Fruit fly (Drosophila melanogaster) whole organism, embryonic: ENCODE data around the gene CG14440.
A peak's percentile ranks its signal among the peaks of the same experiment; 100 is the strongest.

ENCODE experiments used
- Antp ChIP-seq: fragments of 200-800 bp; sonication (Bioruptor generic); optimal IDR thresholded peaks from 3 replicates; lab custom pipeline; 2016; ENCODE audit warnings: missing biosample characterization, missing genetic modification characterization
- CG10654 ChIP-seq: fragments of 200-800 bp; sonication (Bioruptor generic); optimal IDR thresholded peaks from 2 replicates; lab custom pipeline; 2016; ENCODE audit warnings: missing biosample characterization, missing genetic modification characterization
- CG11696 ChIP-seq: fragments of 200-800 bp; sonication (Bioruptor generic); IDR thresholded peaks from 2 replicates; pipeline ENCODE4 v1.3.6; 2022; ENCODE audit warnings: missing biosample characterization, missing genetic modification characterization
- CG12299 ChIP-seq: fragments of 200-800 bp; sonication (Bioruptor generic); optimal IDR thresholded peaks from 2 replicates; lab custom pipeline; 2018; ENCODE audit warnings: missing biosample characterization, mild to moderate bottlenecking, missing genetic modification characterization
- CG12659 ChIP-seq: fragments of 200-800 bp; sonication (Bioruptor generic); optimal IDR thresholded peaks from 3 replicates; lab custom pipeline; 2017; ENCODE audit warnings: mild to moderate bottlenecking, missing biosample characterization, missing genetic modification reagents, missing genetic modification characterization
- CG13123 ChIP-seq: fragments of 200-800 bp; sonication (Bioruptor generic); optimal IDR thresholded peaks from 2 replicates; lab custom pipeline; 2016; ENCODE audit warnings: missing biosample characterization, missing genetic modification characterization
- CG13287 ChIP-seq: fragments of 200-800 bp; sonication (Bioruptor generic); IDR thresholded peaks from 2 replicates; pipeline ENCODE4 v1.3.6; 2022; ENCODE audit warnings: missing biosample characterization, missing genetic modification characterization; ENCODE audit not compliant: partially characterized antibody
- CG13894 ChIP-seq: fragments of 200-800 bp; sonication (Bioruptor generic); optimal IDR thresholded peaks from 3 replicates; lab custom pipeline; 2018; ENCODE audit warnings: missing biosample characterization, mild to moderate bottlenecking, missing genetic modification characterization, moderate library complexity
- CG14441 ChIP-seq: fragments of 200-800 bp; sonication (Bioruptor generic); IDR thresholded peaks from 2 replicates; pipeline ENCODE4 v1.3.6; 2022; ENCODE audit warnings: missing biosample characterization, missing genetic modification characterization
- CG1603 ChIP-seq: fragments of 200-800 bp; sonication (Bioruptor generic); optimal IDR thresholded peaks from 2 replicates; lab custom pipeline; 2019; ENCODE audit warnings: missing biosample characterization, mild to moderate bottlenecking, missing genetic modification characterization, moderate library complexity
- CG17385 ChIP-seq: fragments of 200-800 bp; sonication (Bioruptor generic); optimal IDR thresholded peaks from 3 replicates; lab custom pipeline; 2018; ENCODE audit warnings: missing biosample characterization, mild to moderate bottlenecking, missing genetic modification characterization
- CG2202 ChIP-seq: fragments of 200-800 bp; sonication (Bioruptor generic); optimal IDR thresholded peaks from 2 replicates; lab custom pipeline; 2018; ENCODE audit warnings: missing biosample characterization, mild to moderate bottlenecking, missing genetic modification characterization
- CG30431 ChIP-seq: fragments of 200-800 bp; sonication (Bioruptor generic); optimal IDR thresholded peaks from 2 replicates; lab custom pipeline; 2017; ENCODE audit warnings: missing biosample characterization, missing genetic modification characterization
- CG32532 ChIP-seq: fragments of 200-800 bp; sonication (Bioruptor generic); IDR thresholded peaks from 2 replicates; pipeline ENCODE4 v1.3.6; 2022; ENCODE audit warnings: missing biosample characterization, missing genetic modification characterization
- CG34422 ChIP-seq: fragments of 200-800 bp; sonication (Bioruptor generic); IDR thresholded peaks from 3 replicates; pipeline ENCODE4 v1.3.6; 2022; ENCODE audit warnings: missing biosample characterization, missing genetic modification characterization
- CG3838 ChIP-seq: fragments of 200-800 bp; sonication (Bioruptor generic); optimal IDR thresholded peaks from 3 replicates; lab custom pipeline; 2016; ENCODE audit warnings: missing biosample characterization, missing genetic modification characterization
- CG4282 ChIP-seq: fragments of 200-800 bp; sonication (Bioruptor generic); optimal IDR thresholded peaks from 2 replicates; lab custom pipeline; 2016; ENCODE audit warnings: missing biosample characterization, missing genetic modification characterization
- CG6854 ChIP-seq: fragments of 200-800 bp; sonication (Bioruptor generic); optimal IDR thresholded peaks from 3 replicates; lab custom pipeline; 2017; ENCODE audit warnings: missing biosample characterization, mild to moderate bottlenecking, missing genetic modification characterization
- CTCF ChIP-seq: fragments of 200-800 bp; sonication (Bioruptor generic); optimal IDR thresholded peaks from 2 replicates; lab custom pipeline; 2017; ENCODE audit warnings: missing biosample characterization, mild to moderate bottlenecking, missing genetic modification characterization, moderate library complexity
- E2f1 ChIP-seq: fragments of 200-800 bp; sonication (Bioruptor generic); IDR thresholded peaks from 2 replicates; pipeline ENCODE4 v1.3.6; 2022; ENCODE audit warnings: missing biosample characterization, missing genetic modification characterization
- Fer2 ChIP-seq: fragments of 200-800 bp; sonication (Bioruptor generic); optimal IDR thresholded peaks from 2 replicates; lab custom pipeline; 2018; ENCODE audit warnings: missing biosample characterization, mild to moderate bottlenecking, missing genetic modification characterization, moderate library complexity
- MTF-1 ChIP-seq: fragments of 200-800 bp; sonication (Bioruptor generic); optimal IDR thresholded peaks from 2 replicates; lab custom pipeline; 2018; ENCODE audit warnings: missing biosample characterization, mild to moderate bottlenecking, missing genetic modification characterization, borderline replicate concordance
- Poxn ChIP-seq: fragments of 200-800 bp; sonication (Bioruptor generic); IDR thresholded peaks from 2 replicates; pipeline ENCODE4 v1.3.6; 2022; ENCODE audit warnings: missing biosample characterization, missing genetic modification characterization
- Sox100B ChIP-seq: fragments of 200-800 bp; sonication (Bioruptor generic); optimal IDR thresholded peaks from 3 replicates; lab custom pipeline; 2018; ENCODE audit warnings: missing biosample characterization, mild to moderate bottlenecking, missing genetic modification characterization
- al ChIP-seq: fragments of 200-800 bp; sonication (Bioruptor generic); IDR thresholded peaks from 2 replicates; pipeline ENCODE4 v1.3.6; 2022; ENCODE audit warnings: missing biosample characterization, missing genetic modification characterization
- ase ChIP-seq: fragments of 200-800 bp; sonication (Bioruptor generic); IDR thresholded peaks from 3 replicates; pipeline ENCODE4 v1.3.6; 2022; ENCODE audit warnings: missing biosample characterization, missing genetic modification characterization
- ash1 ChIP-seq: fragments of 200-800 bp; sonication (Bioruptor generic); optimal IDR thresholded peaks from 2 replicates; lab custom pipeline; 2018; ENCODE audit warnings: missing biosample characterization, mild to moderate bottlenecking, missing genetic modification characterization
- bigmax ChIP-seq: fragments of 200-800 bp; sonication (Bioruptor generic); optimal IDR thresholded peaks from 2 replicates; lab custom pipeline; 2018; ENCODE audit warnings: missing biosample characterization, mild to moderate bottlenecking, missing genetic modification characterization
- btn ChIP-seq: fragments of 200-800 bp; sonication (Bioruptor generic); optimal IDR thresholded peaks from 2 replicates; lab custom pipeline; 2016; ENCODE audit warnings: missing biosample characterization, missing genetic modification characterization
- cad ChIP-seq: fragments of >200 bp; optimal IDR thresholded peaks from 2 replicates; lab custom pipeline; 2017; ENCODE audit warnings: missing biosample characterization, missing genetic modification characterization
- crp ChIP-seq, 2 experiments: fragments of 200-800 bp; sonication (Bioruptor generic); optimal IDR thresholded peaks; 2 replicates in 1 of 2; 3 replicates in 1 of 2; lab custom pipeline; 2017; ENCODE audit warnings: missing biosample characterization in 2 of 2, missing genetic modification characterization in 2 of 2, mild to moderate bottlenecking in 1 of 2, moderate library complexity in 1 of 2
- fu2 ChIP-seq: fragments of 200-800 bp; sonication (Bioruptor generic); optimal IDR thresholded peaks from 2 replicates; lab custom pipeline; 2016; ENCODE audit warnings: missing biosample characterization, missing genetic modification characterization
- gce ChIP-seq: fragments of 200-800 bp; sonication (Bioruptor generic); IDR thresholded peaks from 3 replicates; pipeline ENCODE4 v1.3.6; 2022; ENCODE audit warnings: missing biosample characterization, missing genetic modification characterization
- gcm2 ChIP-seq: fragments of 200-800 bp; sonication (Bioruptor generic); optimal IDR thresholded peaks from 2 replicates; lab custom pipeline; 2016; ENCODE audit warnings: missing biosample characterization, missing genetic modification characterization
- hkb ChIP-seq, 2 experiments: fragments of 200-800 bp in 1 of 2; fragments of >200 bp in 1 of 2; sonication (Bioruptor generic) in 1 of 2; IDR thresholded peaks in 1 of 2; optimal IDR thresholded peaks in 1 of 2; 2 replicates each; pipeline versions ENCODE4 v1.3.6 to Lab custom; 2017 to 2022; ENCODE audit warnings: missing biosample characterization in 1 of 2, missing genetic modification characterization in 1 of 2
- lbe ChIP-seq: fragments of 200-800 bp; sonication (Bioruptor generic); optimal IDR thresholded peaks from 2 replicates; lab custom pipeline; 2016; ENCODE audit warnings: missing biosample characterization, mild to moderate bottlenecking, missing genetic modification characterization
- lmd ChIP-seq: fragments of 200-800 bp; sonication (Bioruptor generic); IDR thresholded peaks from 2 replicates; pipeline ENCODE4 v1.3.6; 2022; ENCODE audit warnings: missing biosample characterization, missing genetic modification characterization
- mld ChIP-seq: fragments of 200-800 bp; sonication (Bioruptor generic); IDR thresholded peaks from 3 replicates; pipeline ENCODE4 v1.3.6; 2022; ENCODE audit warnings: missing biosample characterization, missing genetic modification characterization; ENCODE audit not compliant: partially characterized antibody
- onecut ChIP-seq: fragments of 200-800 bp; sonication (Bioruptor generic); IDR thresholded peaks from 2 replicates; pipeline ENCODE4 v1.3.6; 2022; ENCODE audit warnings: missing biosample characterization, missing genetic modification characterization
- otp ChIP-seq: fragments of 200-800 bp; sonication (Bioruptor generic); IDR thresholded peaks from 3 replicates; pipeline ENCODE4, ENCODE4 v1.3.6; 2022; ENCODE audit warnings: missing biosample characterization, missing genetic modification characterization
- pb ChIP-seq: fragments of 200-800 bp; sonication (Bioruptor generic); optimal IDR thresholded peaks from 3 replicates; lab custom pipeline; 2016; ENCODE audit warnings: missing biosample characterization, missing genetic modification characterization
- pfk ChIP-seq: fragments of 200-800 bp; sonication (Bioruptor generic); optimal IDR thresholded peaks from 2 replicates; lab custom pipeline; 2018; ENCODE audit warnings: missing biosample characterization, mild to moderate bottlenecking, missing genetic modification characterization, moderate library complexity
- seq ChIP-seq: fragments of 200-800 bp; sonication (Bioruptor generic); IDR thresholded peaks from 2 replicates; pipeline ENCODE4 v1.3.6; 2022; ENCODE audit warnings: missing biosample characterization, missing genetic modification characterization
- shn ChIP-seq: fragments of 200-800 bp; sonication (Bioruptor generic); optimal IDR thresholded peaks from 3 replicates; lab custom pipeline; 2016; ENCODE audit warnings: missing biosample characterization, missing genetic modification characterization
- sr ChIP-seq: fragments of 200-800 bp; sonication (Bioruptor generic); IDR thresholded peaks from 3 replicates; pipeline ENCODE4 v1.3.6; 2022; ENCODE audit warnings: missing biosample characterization, missing genetic modification characterization
- tx ChIP-seq: fragments of 200-800 bp; sonication (Bioruptor generic); optimal IDR thresholded peaks from 2 replicates; lab custom pipeline; 2016; ENCODE audit warnings: missing biosample characterization, missing genetic modification characterization
- usp ChIP-seq: fragments of >200 bp; optimal IDR thresholded peaks from 2 replicates; lab custom pipeline; 2017; ENCODE audit warnings: missing biosample characterization, missing genetic modification characterization
- z ChIP-seq: fragments of 200-800 bp; sonication (Bioruptor generic); IDR thresholded peaks from 3 replicates; pipeline ENCODE4 v1.3.6; 2022; ENCODE audit warnings: missing biosample characterization, missing genetic modification characterization

CG14440 gene

DNA sequence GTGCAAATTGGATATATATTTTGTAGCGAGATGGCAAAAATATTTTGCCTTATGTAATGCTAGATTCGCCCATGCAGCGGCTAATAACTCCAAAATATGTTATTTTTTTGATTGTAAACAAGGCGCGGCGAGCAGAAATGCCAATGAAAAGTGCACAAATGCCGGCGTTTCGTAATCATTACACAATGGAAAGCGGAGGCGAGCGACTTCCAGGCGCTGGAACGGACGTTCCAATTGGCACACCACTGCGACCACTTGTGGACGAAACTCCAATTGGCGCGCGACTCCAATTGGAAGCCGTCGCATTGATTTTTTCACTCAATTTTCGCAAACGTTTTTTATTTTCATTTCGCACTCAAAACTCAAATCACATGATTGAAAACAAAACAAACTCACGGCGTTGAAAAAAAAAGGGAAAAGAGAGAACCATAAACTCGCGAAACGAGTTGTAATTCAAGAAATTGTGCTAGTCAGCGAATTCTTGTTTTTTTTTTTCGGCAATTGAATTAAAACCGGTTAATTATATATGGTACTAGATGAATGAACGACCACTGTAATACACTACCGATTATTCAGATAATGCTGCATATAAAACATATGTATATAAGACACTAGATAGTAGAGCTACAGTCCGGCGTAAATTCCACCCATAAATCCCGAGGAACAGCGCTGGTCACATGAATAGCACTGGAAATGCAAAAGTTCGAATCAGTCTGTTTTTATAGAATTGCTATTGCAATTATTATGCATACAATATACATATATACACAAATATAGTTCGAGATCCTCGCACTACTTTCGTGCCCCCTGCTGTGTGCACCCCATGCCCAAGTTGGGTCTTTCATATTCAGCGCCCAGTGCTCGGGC is 19.5 kb downstream of the CG14440 start, which contains the start of gene ND-ASHI (continued):
- peak; percentile 93 for TF ChIP-seq gce
- peak; percentile 89 for TF ChIP-seq MTF-1 (GFP tag; lab: Kevin White, UChicago)
- peak; percentile 77 for TF ChIP-seq shn
- TF ChIP-seq CG11696 (GFP tag; lab: Robert Waterston, UW): peak; percentile 98
- peak; percentile 93 for TF ChIP-seq lbe (GFP tag; lab: Kevin White, UChicago)
- TF ChIP-seq CG1603: peak; percentile 96
- TF ChIP-seq CG13894 (tag; lab: Kevin White, UChicago): peak; percentile 98
- peak; percentile 90 for TF ChIP-seq CG30431
- TF ChIP-seq CG6854 (GFP tag; lab: Kevin White, UChicago): peak; percentile 94
- peak; percentile 97 for TF ChIP-seq CG34422
- TF ChIP-seq sr (GFP tag; lab: Robert Waterston, UW): peak; percentile 90
- peak; percentile 87 for TF ChIP-seq CG10654 (GFP tag; lab: Kevin White, UChicago)
- TF ChIP-seq tx (GFP tag; lab: Kevin White, UChicago): peak; percentile 84
- peak; percentile 74 for TF ChIP-seq CG2202 (tag; lab: Kevin White, UChicago)
- TF ChIP-seq gcm2 (GFP tag; lab: Kevin White, UChicago): peak; percentile 93
- peak; percentile 86 for TF ChIP-seq fu2 (GFP tag; lab: Kevin White, UChicago)
- TF ChIP-seq CG12299 (tag; lab: Kevin White, UChicago): peak; percentile 91
- peak; percentile 91 for TF ChIP-seq ase
- no peak for TF ChIP-seq cad (GFP tag; lab: Kevin White, UChicago)
- TF ChIP-seq seq: peak; percentile 95
- no peak for TF ChIP-seq usp (GFP tag; lab: Kevin White, UChicago)
- TF ChIP-seq ash1 (GFP tag; lab: Kevin White, UChicago): peak; percentile 91
- peak; percentile 89 for TF ChIP-seq Fer2 (tag; lab: Kevin White, UChicago)

- TF ChIP-seq otp (GFP tag; lab: Robert Waterston, UW): no peak
- no peak for TF ChIP-seq onecut
- TF ChIP-seq lmd (GFP tag; lab: Robert Waterston, UW): no peak
- peak; percentile 40 for TF ChIP-seq CG13894 (tag; lab: Kevin White, UChicago)
- TF ChIP-seq CG4282: no peak
- no peak for TF ChIP-seq CG3838 (GFP tag; lab: Kevin White, UChicago)
- TF ChIP-seq bigmax (GFP tag; lab: Kevin White, UChicago): no peak
- no peak for TF ChIP-seq al
- TF ChIP-seq CTCF (GFP tag; lab: Kevin White, UChicago): no peak
- TF ChIP-seq Poxn (GFP tag; lab: Robert Waterston, UW): no peak
- no peak for TF ChIP-seq ase
- peak; percentile 69 for TF ChIP-seq hkb (optimal IDR thresholded peaks at IDR 0.05; lab: Kevin White, UChicago)
- no peak for TF ChIP-seq hkb (GFP tag; IDR thresholded peaks at IDR 0.05; lab: Robert Waterston, UW)
- no peak for TF ChIP-seq CG13123 (GFP tag; lab: Kevin White, UChicago)
- no peak for TF ChIP-seq pb (GFP tag; lab: Kevin White, UChicago)
- TF ChIP-seq CG32532: no peak
- TF ChIP-seq pfk (GFP tag; lab: Kevin White, UChicago): no peak
- TF ChIP-seq CG14441 (GFP tag; lab: Robert Waterston, UW): no peak
- no peak for TF ChIP-seq Sox100B (GFP tag; lab: Kevin White, UChicago)
- no peak for TF ChIP-seq z
- TF ChIP-seq btn: no peak
- no peak; the same call in 2 of the 3 replicates for TF ChIP-seq mld
- peak; percentile 94 for TF ChIP-seq CG13287 (GFP tag; lab: Robert Waterston, UW)
- no peak for TF ChIP-seq CG17385 (GFP tag; lab: Kevin White, UChicago)
- no peak for TF ChIP-seq Antp (GFP tag; lab: Kevin White, UChicago)
- peak; percentile 44 for TF ChIP-seq CG12659 (GFP tag; lab: Kevin White, UChicago)
- TF ChIP-seq crp (GFP tag; optimal IDR thresholded peaks at IDR 0.05; lab: Kevin White, UChicago): peak; percentile 65 to 92
- no peak for TF ChIP-seq CG10654 (GFP tag; lab: Kevin White, UChicago)
- TF ChIP-seq E2f1 (GFP tag; lab: Robert Waterston, UW): no peak
These were observed 20.4 kb downstream of the CG14440 start, which contains the start of gene Fum1 for dm6 chrX:6677826-6678489. TSS of gene Fum1 (plus strand) at chrX:6678424.
